Worm (Caenorhabditis elegans) whole organism, young adult: ENCODE results near the gene sra-26.
"Not testable (repeated sequence)": the region's sequence is repeated elsewhere in the genome, so short reads cannot be mapped to it uniquely, and the experiment has no call there.

Source experiments
- B0336.3 ChIP-seq: fragments of 200-800 bp; sonication (Bioruptor generic); IDR thresholded peaks from 2 replicates; pipeline ENCODE4 v1.3.6; 2022; ENCODE audit warnings: missing genetic modification characterization, missing compliant biosample characterization
- C17E4.6 ChIP-seq: fragments of 200-800 bp; sonication (Bioruptor generic); IDR thresholded peaks from 2 replicates; pipeline ENCODE4 v1.3.6; 2022; ENCODE audit warnings: missing genetic modification reagents, missing genetic modification characterization, missing compliant biosample characterization
- F10E7.11 ChIP-seq: sonication (generic microtip); optimal IDR thresholded peaks from 2 replicates; lab custom pipeline; 2017; ENCODE audit warnings: mild to moderate bottlenecking, missing genetic modification characterization, moderate library complexity, missing compliant biosample characterization
- K11D2.4 ChIP-seq: fragments of 200-800 bp; sonication (Bioruptor generic); IDR thresholded peaks from 2 replicates; pipeline ENCODE4 v1.3.6; 2022; ENCODE audit warnings: missing genetic modification reagents, missing genetic modification characterization, missing compliant biosample characterization
- T07F8.4 ChIP-seq: sonication (generic microtip); optimal IDR thresholded peaks from 2 replicates; lab custom pipeline; 2016; ENCODE audit warnings: mild to moderate bottlenecking, missing genetic modification characterization, moderate library complexity, missing compliant biosample characterization
- ama-1 ChIP-seq, 3 experiments: fragments of 150-350 bp in 1 of 3; sonication (generic microtip) in 2 of 3; optimal IDR thresholded peaks; 2 replicates each; lab custom pipeline; 2014 to 2018; ENCODE audit warnings: missing biosample characterization in 2 of 3, missing genetic modification characterization in 2 of 3, missing genetic modification reagents in 2 of 3
- athp-1 ChIP-seq: sonication (generic microtip); optimal IDR thresholded peaks from 2 replicates; lab custom pipeline; 2017; ENCODE audit warnings: mild to moderate bottlenecking, missing genetic modification characterization, missing compliant biosample characterization
- attf-3 ChIP-seq: fragments of 200-800 bp; sonication (Bioruptor generic); conservative IDR thresholded peaks from 2 replicates; pipeline ENCODE4 v1.3.6; 2022; ENCODE audit warnings: missing genetic modification reagents, missing genetic modification characterization, missing compliant biosample characterization
- ceh-79 ChIP-seq: sonication (generic microtip); optimal IDR thresholded peaks from 2 replicates; lab custom pipeline; 2017; ENCODE audit warnings: mild to moderate bottlenecking, missing genetic modification characterization, missing compliant biosample characterization
- ceh-91 ChIP-seq: fragments of 200-800 bp; sonication (Bioruptor generic); IDR thresholded peaks from 2 replicates; pipeline ENCODE4 v1.3.6; 2022; ENCODE audit warnings: missing genetic modification reagents, missing genetic modification characterization, missing compliant biosample characterization
- die-1 ChIP-seq: sonication (generic microtip); optimal IDR thresholded peaks from 2 replicates; lab custom pipeline; 2016; ENCODE audit warnings: missing genotype, mild to moderate bottlenecking, missing genetic modification characterization, missing compliant biosample characterization
- ets-4 ChIP-seq: fragments of 200-800 bp; sonication (Bioruptor generic); optimal IDR thresholded peaks from 2 replicates; lab custom pipeline; 2018; ENCODE audit warnings: mild to moderate bottlenecking, missing genetic modification characterization, missing compliant biosample characterization
- gei-17 ChIP-seq: fragments of 200-800 bp; sonication (Bioruptor generic); optimal IDR thresholded peaks from 2 replicates; lab custom pipeline; 2018; ENCODE audit warnings: mild to moderate bottlenecking, missing genetic modification characterization, missing compliant biosample characterization
- hmg-1.2 ChIP-seq: fragments of 200-800 bp; sonication (Bioruptor generic); IDR thresholded peaks from 2 replicates; pipeline ENCODE4 v1.3.6; 2022; ENCODE audit warnings: missing genetic modification reagents, missing genetic modification characterization, missing compliant biosample characterization
- lin-35 ChIP-seq, 3 experiments: fragments of 150-350 bp in 2 of 3; sonication (generic microtip) in 1 of 3; optimal IDR thresholded peaks; 2 replicates each; lab custom pipeline; 2014 to 2018; ENCODE audit warnings: missing biosample characterization in 3 of 3, missing genetic modification characterization in 3 of 3, missing genetic modification reagents in 3 of 3
- mel-28 ChIP-seq: sonication (generic microtip); optimal IDR thresholded peaks from 2 replicates; lab custom pipeline; 2016; ENCODE audit warnings: borderline replicate concordance, mild to moderate bottlenecking, missing genetic modification characterization, missing compliant biosample characterization
- nfya-2 ChIP-seq: fragments of 200-800 bp; sonication (Bioruptor generic); IDR thresholded peaks from 2 replicates; pipeline ENCODE4 v1.3.6; 2022; ENCODE audit warnings: missing genetic modification reagents, missing genetic modification characterization, missing compliant biosample characterization
- nhr-80 ChIP-seq: sonication (generic microtip); optimal IDR thresholded peaks from 2 replicates; lab custom pipeline; 2016; ENCODE audit warnings: missing genetic modification characterization, missing compliant biosample characterization
- rcor-1 ChIP-seq: fragments of 200-800 bp; sonication (Bioruptor generic); IDR thresholded peaks from 2 replicates; pipeline ENCODE4 v1.3.6; 2022; ENCODE audit warnings: missing genetic modification reagents, missing genetic modification characterization, missing compliant biosample characterization
- sea-2 ChIP-seq: fragments of 200-800 bp; sonication (Bioruptor generic); IDR thresholded peaks from 2 replicates; pipeline ENCODE4 v1.3.6; 2022; ENCODE audit warnings: missing genetic modification characterization, missing compliant biosample characterization
- snpc-1.3 ChIP-seq: sonication (generic microtip); optimal IDR thresholded peaks from 2 replicates; lab custom pipeline; 2017; ENCODE audit warnings: missing genetic modification characterization, mild to moderate bottlenecking, missing compliant biosample characterization, antibody characterized with exemption, moderate library complexity, missing genotype, missing genetic modification reagents; ENCODE audit not compliant: insufficient read depth
- snpc-4 ChIP-seq, 5 experiments: fragments of 150-350 bp in 1 of 5; sonication (generic microtip) in 4 of 5; optimal IDR thresholded peaks; 2 replicates each; lab custom pipeline; 2014 to 2018; ENCODE audit warnings: missing genetic modification characterization in 5 of 5, missing biosample characterization in 3 of 5, antibody characterized with exemption in 2 of 5, mild to moderate bottlenecking in 2 of 5, missing compliant biosample characterization in 2 of 5, missing genotype in 2 of 5, moderate library complexity in 2 of 5, missing genetic modification reagents in 1 of 5
- unc-62 ChIP-seq: fragments of 150-350 bp; optimal IDR thresholded peaks from 2 replicates; lab custom pipeline; 2014; ENCODE audit warnings: missing biosample characterization, missing genetic modification reagents, missing genetic modification characterization
- xnd-1 ChIP-seq: sonication (generic microtip); optimal IDR thresholded peaks from 2 replicates; lab custom pipeline; 2016; ENCODE audit warnings: missing genotype, missing genetic modification reagents, missing genetic modification characterization, missing compliant biosample characterization
- zfh-2 ChIP-seq: fragments of 200-800 bp; sonication (Bioruptor generic); conservative IDR thresholded peaks from 2 replicates; pipeline ENCODE4 v1.3.6; 2022; ENCODE audit warnings: missing genetic modification reagents, missing genetic modification characterization, missing compliant biosample characterization
- ztf-22 ChIP-seq: fragments of 200-800 bp; sonication (Bioruptor generic); optimal IDR thresholded peaks from 2 replicates; lab custom pipeline; 2018; ENCODE audit warnings: mild to moderate bottlenecking, missing genetic modification characterization, moderate library complexity, missing compliant biosample characterization

sra-26 gene

ce11 chrII:6630811-6631210, 20.8 kb downstream of the sra-26 start, which contains the start of gene T19D12.4:
TSS of gene T19D12.4 (plus strand) at chrII:6631105.
- TF ChIP-seq F10E7.11 (tag; lab: Kevin White, UChicago) (no peak), nhr-80 (tag; lab: Kevin White, UChicago) (peak; percentile 11)

- TF ChIP-seq snpc-1.3: no peak
- TF ChIP-seq unc-62 (GFP tag; lab: Kevin White, UChicago): peak; percentile 88
- no peak for TF ChIP-seq sea-2 (GFP tag; lab: Robert Waterston, UW)
- peak; percentile 1 for TF ChIP-seq nhr-80 (tag; lab: Kevin White, UChicago)
- TF ChIP-seq K11D2.4: no peak
- TF ChIP-seq gei-17: no peak
- TF ChIP-seq mel-28: no peak
- TF ChIP-seq ceh-79: no peak
These were observed 21.8 kb downstream of the sra-26 start for ce11 chrII:6629775-6630174.

ce11 chrII:6628397-6628796, 23.2 kb downstream of the sra-26 start:
- TF ChIP-seq ama-1 (optimal IDR thresholded peaks at IDR 0.05; lab: Kevin White, UChicago) (no peak), ama-1 (GFP tag; optimal IDR thresholded peaks at IDR 0.05; lab: Kevin White, UChicago) (no peak), xnd-1 (tag; lab: Kevin White, UChicago) (no peak), nhr-80 (tag; lab: Kevin White, UChicago) (peak; percentile 28), ets-4 (GFP tag; lab: Kevin White, UChicago) (no peak), C17E4.6 (GFP tag; lab: Robert Waterston, UW) (no peak)
- TF ChIP-seq, all 124 proteins: peak for 1

ce11 chrII:6627182-6627581, 24.4 kb downstream of the sra-26 start, which contains the start of the genes F54H5.5 and F54H5.2:
TSS of gene F54H5.5 (minus strand) at chrII:6627282.
TSS of gene F54H5.2 (plus strand) at chrII:6627484.
- not testable (repeated sequence) for TF ChIP-seq zfh-2 (GFP tag; lab: Robert Waterston, UW); athp-1 (tag; lab: Kevin White, UChicago); rcor-1 (GFP tag; lab: Robert Waterston, UW)

- TF ChIP-seq nfya-2 (GFP tag; lab: Robert Waterston, UW): no peak
- TF ChIP-seq lin-35 (GFP tag; optimal IDR thresholded peaks at IDR 0.05; lab: Kevin White, UChicago): no peak
- TF ChIP-seq nhr-80 (tag; lab: Kevin White, UChicago): peak; percentile 0
These were observed 26.3 kb downstream of the sra-26 start, which contains the start of gene F54H5.14 for ce11 chrII:6625302-6625701. TSS of gene F54H5.14 (minus strand) at chrII:6625402.

ce11 chrII:6621886-6622285, 29.7 kb downstream of the sra-26 start, which contains the start of gene F54H5.3:
TSS of gene F54H5.3 (plus strand) at chrII:6622186.
- no peak for TF ChIP-seq ztf-22 (GFP tag; lab: Kevin White, UChicago)
- no peak for TF ChIP-seq attf-3 (GFP tag; lab: Robert Waterston, UW)
- no peak for TF ChIP-seq snpc-4 (GFP tag; optimal IDR thresholded peaks at IDR 0.05; lab: Kevin White, UChicago)
- TF ChIP-seq snpc-4 (tag; optimal IDR thresholded peaks at IDR 0.05; lab: Kevin White, UChicago): no peak
- no peak for TF ChIP-seq ceh-91 (GFP tag; lab: Robert Waterston, UW)

- TF ChIP-seq T07F8.4 (tag; lab: Kevin White, UChicago): no peak
- no peak for TF ChIP-seq die-1 (tag; lab: Kevin White, UChicago)
- TF ChIP-seq hmg-1.2: peak; percentile 60; the same call in 1 of the 2 replicates
- no peak for TF ChIP-seq B0336.3 (GFP tag; lab: Robert Waterston, UW)
These were observed 32.6 kb downstream of the sra-26 start for ce11 chrII:6619007-6619406.
